Worm (Caenorhabditis elegans) whole organism, young adult: ENCODE measurements around the gene Y59A8B.8.

Experiments
- B0336.3 ChIP-seq: fragments of 200-800 bp; sonication (Bioruptor generic); IDR thresholded peaks from 2 replicates; pipeline ENCODE4 v1.3.6; 2022; ENCODE audit warnings: missing genetic modification characterization, missing compliant biosample characterization
- D2030.7 ChIP-seq: fragments of 200-800 bp; sonication (Bioruptor generic); IDR thresholded peaks from 2 replicates; pipeline ENCODE4 v1.3.6; 2022; ENCODE audit warnings: missing genetic modification reagents, missing genetic modification characterization, missing compliant biosample characterization
- F22D6.2 ChIP-seq: sonication (generic microtip); optimal IDR thresholded peaks from 2 replicates; lab custom pipeline; 2016; ENCODE audit warnings: mild to moderate bottlenecking, missing genetic modification characterization, missing compliant biosample characterization
- F33H1.4 ChIP-seq: fragments of 200-800 bp; sonication (Bioruptor generic); IDR thresholded peaks from 2 replicates; pipeline ENCODE4 v1.3.6; 2022; ENCODE audit warnings: missing genetic modification reagents, missing genetic modification characterization, missing compliant biosample characterization
- K12H6.12 ChIP-seq: fragments of 200-800 bp; sonication (Bioruptor generic); optimal IDR thresholded peaks from 2 replicates; lab custom pipeline; 2018; ENCODE audit warnings: mild to moderate bottlenecking, missing genetic modification characterization, missing compliant biosample characterization
- T07F8.4 ChIP-seq: sonication (generic microtip); optimal IDR thresholded peaks from 2 replicates; lab custom pipeline; 2016; ENCODE audit warnings: mild to moderate bottlenecking, missing genetic modification characterization, moderate library complexity, missing compliant biosample characterization
- Y53F4B.3 ChIP-seq: fragments of 200-800 bp; sonication (Bioruptor generic); IDR thresholded peaks from 2 replicates; pipeline ENCODE4 v1.3.6; 2022; ENCODE audit warnings: missing genetic modification reagents, missing genetic modification characterization, missing compliant biosample characterization
- Y67H2A.10 ChIP-seq: fragments of 200-800 bp; sonication (Bioruptor generic); conservative IDR thresholded peaks from 2 replicates; pipeline ENCODE4 v1.3.6; 2022; ENCODE audit warnings: missing genetic modification reagents, missing genetic modification characterization, missing compliant biosample characterization
- Y79H2A.3 ChIP-seq: fragments of 200-800 bp; sonication (Bioruptor generic); conservative IDR thresholded peaks from 2 replicates; pipeline ENCODE4 v1.3.6; 2022; ENCODE audit warnings: missing genetic modification reagents, missing genetic modification characterization, missing compliant biosample characterization
- ZK185.1 ChIP-seq: sonication (generic microtip); optimal IDR thresholded peaks from 2 replicates; lab custom pipeline; 2016; ENCODE audit warnings: mild to moderate bottlenecking, missing genetic modification characterization, missing compliant biosample characterization; ENCODE audit not compliant: poor library complexity, severe bottlenecking
- atf-7 ChIP-seq: sonication (generic microtip); optimal IDR thresholded peaks from 2 replicates; lab custom pipeline; 2017; ENCODE audit warnings: mild to moderate bottlenecking, missing genetic modification characterization, missing compliant biosample characterization
- athp-1 ChIP-seq: sonication (generic microtip); optimal IDR thresholded peaks from 2 replicates; lab custom pipeline; 2017; ENCODE audit warnings: mild to moderate bottlenecking, missing genetic modification characterization, missing compliant biosample characterization
- attf-6 ChIP-seq: fragments of 200-800 bp; sonication (Bioruptor generic); IDR thresholded peaks from 2 replicates; pipeline ENCODE4 v1.3.6; 2022; ENCODE audit warnings: missing genetic modification reagents, missing genetic modification characterization, missing compliant biosample characterization
- bed-1 ChIP-seq: fragments of 200-800 bp; sonication (Bioruptor generic); IDR thresholded peaks from 2 replicates; pipeline ENCODE4 v1.3.6; 2022; ENCODE audit warnings: missing genetic modification reagents, missing genetic modification characterization, missing compliant biosample characterization
- cebp-2 ChIP-seq: fragments of 200-800 bp; sonication (Bioruptor generic); IDR thresholded peaks from 2 replicates; pipeline ENCODE4 v1.3.6; 2022; ENCODE audit warnings: missing genetic modification characterization, missing compliant biosample characterization
- ceh-27 ChIP-seq: fragments of 200-800 bp; sonication (Bioruptor generic); optimal IDR thresholded peaks from 2 replicates; lab custom pipeline; 2018; ENCODE audit warnings: mild to moderate bottlenecking, missing genetic modification characterization, moderate library complexity, missing compliant biosample characterization
- chd-7 ChIP-seq: sonication (generic microtip); optimal IDR thresholded peaks from 2 replicates; lab custom pipeline; 2016; ENCODE audit warnings: mild to moderate bottlenecking, missing genetic modification characterization, moderate library complexity, missing compliant biosample characterization
- dpl-1 ChIP-seq: fragments of 150-350 bp; optimal IDR thresholded peaks from 2 replicates; lab custom pipeline; 2014; ENCODE audit warnings: missing biosample characterization, missing genetic modification reagents, missing genetic modification characterization
- efl-1 ChIP-seq: fragments of 150-350 bp; optimal IDR thresholded peaks from 2 replicates; lab custom pipeline; 2014; ENCODE audit warnings: missing biosample characterization, missing genetic modification reagents, missing genetic modification characterization
- hsf-1 ChIP-seq: fragments of 200-800 bp; sonication (Bioruptor generic); IDR thresholded peaks from 2 replicates; pipeline ENCODE4 v1.3.6; 2022; ENCODE audit warnings: missing genetic modification reagents, missing genetic modification characterization, missing compliant biosample characterization
- lin-35 ChIP-seq, 3 experiments: fragments of 150-350 bp in 2 of 3; sonication (generic microtip) in 1 of 3; optimal IDR thresholded peaks; 2 replicates each; lab custom pipeline; 2014 to 2018; ENCODE audit warnings: missing biosample characterization in 3 of 3, missing genetic modification characterization in 3 of 3, missing genetic modification reagents in 3 of 3
- lin-40 ChIP-seq: sonication (generic microtip); optimal IDR thresholded peaks from 2 replicates; lab custom pipeline; 2016; ENCODE audit warnings: missing genetic modification characterization, mild to moderate bottlenecking, missing compliant biosample characterization, missing genotype, missing genetic modification reagents
- lin-54 ChIP-seq: fragments of 200-800 bp; sonication (Bioruptor generic); optimal IDR thresholded peaks from 2 replicates; lab custom pipeline; 2018; ENCODE audit warnings: mild to moderate bottlenecking, missing genetic modification characterization, missing compliant biosample characterization
- mcd-1 ChIP-seq: fragments of 200-800 bp; sonication (Bioruptor generic); IDR thresholded peaks from 2 replicates; pipeline ENCODE4 v1.3.6; 2022; ENCODE audit warnings: missing genetic modification reagents, missing genetic modification characterization, missing compliant biosample characterization
- nhr-80 ChIP-seq: sonication (generic microtip); optimal IDR thresholded peaks from 2 replicates; lab custom pipeline; 2016; ENCODE audit warnings: missing genetic modification characterization, missing compliant biosample characterization
- pha-4 ChIP-seq: fragments of 150-350 bp; sonication (generic microtip); optimal IDR thresholded peaks from 2 replicates; lab custom pipeline; 2014; ENCODE audit warnings: missing biosample characterization, missing genetic modification reagents, missing genetic modification characterization
- sea-2 ChIP-seq: fragments of 200-800 bp; sonication (Bioruptor generic); IDR thresholded peaks from 2 replicates; pipeline ENCODE4 v1.3.6; 2022; ENCODE audit warnings: missing genetic modification characterization, missing compliant biosample characterization
- snpc-1.3 ChIP-seq: sonication (generic microtip); optimal IDR thresholded peaks from 2 replicates; lab custom pipeline; 2017; ENCODE audit warnings: missing genetic modification characterization, mild to moderate bottlenecking, missing compliant biosample characterization, antibody characterized with exemption, moderate library complexity, missing genotype, missing genetic modification reagents; ENCODE audit not compliant: insufficient read depth
- snpc-3.4 ChIP-seq: sonication (generic microtip); optimal IDR thresholded peaks from 2 replicates; lab custom pipeline; 2017; ENCODE audit warnings: missing genetic modification characterization, mild to moderate bottlenecking, missing compliant biosample characterization, antibody characterized with exemption, moderate library complexity, missing genotype, missing genetic modification reagents
- tlf-1 ChIP-seq: fragments of 200-800 bp; sonication (Bioruptor generic); optimal IDR thresholded peaks from 2 replicates; lab custom pipeline; 2018; ENCODE audit warnings: mild to moderate bottlenecking, missing genetic modification characterization, missing compliant biosample characterization
- xnd-1 ChIP-seq: sonication (generic microtip); optimal IDR thresholded peaks from 2 replicates; lab custom pipeline; 2016; ENCODE audit warnings: missing genotype, missing genetic modification reagents, missing genetic modification characterization, missing compliant biosample characterization
- ztf-18 ChIP-seq: sonication (generic microtip); optimal IDR thresholded peaks from 2 replicates; lab custom pipeline; 2016; ENCODE audit warnings: missing genotype, mild to moderate bottlenecking, missing genetic modification characterization, missing compliant biosample characterization
- ztf-28 ChIP-seq: fragments of 200-800 bp; sonication (Bioruptor generic); IDR thresholded peaks from 2 replicates; pipeline ENCODE4 v1.3.6; 2022; ENCODE audit warnings: missing genetic modification reagents, missing genetic modification characterization, missing compliant biosample characterization

Y59A8B.8 gene

DNA sequence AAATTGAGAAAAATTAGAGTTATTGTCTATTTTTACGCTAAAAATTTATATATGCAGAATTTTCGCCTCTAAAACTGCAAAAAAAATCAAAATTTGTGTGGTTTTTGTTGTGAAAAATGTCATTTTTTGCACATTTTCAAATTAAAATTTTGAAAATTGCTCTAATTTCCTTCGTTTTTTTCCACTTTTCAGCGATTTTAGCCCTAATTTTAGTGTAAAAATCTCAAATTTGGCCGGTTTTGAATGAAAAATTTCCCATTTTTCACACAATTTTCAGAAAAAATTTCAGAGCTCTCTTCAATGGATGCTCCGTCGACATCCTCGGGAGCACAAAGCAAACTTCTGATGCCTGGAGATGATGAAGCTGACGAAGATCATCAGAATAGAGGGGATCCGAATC lies 32.3 kb upstream of the Y59A8B.8 start, which contains the start of gene par-4 (continued):
- no peak for TF ChIP-seq snpc-3.4 (tag; lab: Kevin White, UChicago)
- no peak for TF ChIP-seq hsf-1 (GFP tag; lab: Robert Waterston, UW)

DNA sequence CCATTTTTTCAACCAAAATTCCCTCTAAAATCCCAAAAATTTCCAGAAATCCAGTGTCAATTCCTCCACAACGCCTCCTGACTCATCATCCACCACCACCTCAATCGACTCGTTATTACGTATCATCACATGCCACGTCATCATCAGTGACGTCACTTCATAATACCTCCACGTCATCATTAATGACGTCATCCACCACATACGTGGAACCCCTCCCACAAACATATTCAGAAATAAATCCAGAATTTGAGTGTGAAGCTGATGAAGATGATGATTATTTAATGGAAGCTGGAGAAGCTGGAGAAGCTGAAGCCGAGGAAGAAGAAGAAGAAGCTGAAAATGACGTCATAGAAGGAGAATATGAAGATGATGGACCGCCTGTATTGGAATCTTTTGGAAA lies 27.8 kb upstream of the Y59A8B.8 start:
- TF ChIP-seq ZK185.1 (tag; lab: Kevin White, UChicago) (no peak), ztf-18 (tag; lab: Kevin White, UChicago) (no peak), B0336.3 (GFP tag; lab: Robert Waterston, UW) (no peak), Y67H2A.10 (no peak), atf-7 (tag; lab: Kevin White, UChicago) (no peak), pha-4 (tag; lab: Kevin White, UChicago) (no peak)

DNA sequence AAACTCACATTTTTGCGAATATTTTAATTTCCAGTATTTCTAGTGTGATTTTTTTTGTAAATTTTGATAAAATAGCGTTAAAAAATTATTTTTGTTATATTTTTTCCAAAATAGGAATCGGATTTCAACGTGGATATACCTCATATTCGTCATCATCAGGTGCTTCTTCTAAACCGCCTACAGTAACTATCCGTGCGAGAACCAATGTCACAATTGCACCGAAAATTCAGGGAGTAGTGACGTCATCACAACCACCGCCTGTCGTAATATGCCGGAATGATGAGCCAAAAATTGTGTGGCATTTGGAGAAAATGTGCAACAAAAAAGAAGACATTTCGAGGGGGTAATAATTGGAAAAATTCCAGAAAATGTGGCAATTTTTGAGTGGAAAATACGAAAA lies 25.1 kb upstream of the Y59A8B.8 start:
- no peak for TF ChIP-seq snpc-1.3 (tag; lab: Kevin White, UChicago)
- TF ChIP-seq ceh-27 (GFP tag; lab: Kevin White, UChicago), result no peak
- TF ChIP-seq attf-6 (GFP tag; lab: Robert Waterston, UW), result no peak
- no peak for TF ChIP-seq xnd-1 (tag; lab: Kevin White, UChicago)
- TF ChIP-seq tlf-1, result no peak
- no peak for TF ChIP-seq chd-7 (tag; lab: Kevin White, UChicago)
- no peak for TF ChIP-seq F33H1.4 (GFP tag; lab: Robert Waterston, UW)
- TF ChIP-seq ZK185.1 (tag; lab: Kevin White, UChicago), result no peak
- TF ChIP-seq Y53F4B.3, result no peak
- no peak for TF ChIP-seq cebp-2 (GFP tag; lab: Robert Waterston, UW)
- no peak for TF ChIP-seq nhr-80 (tag; lab: Kevin White, UChicago)
- no peak for TF ChIP-seq sea-2 (GFP tag; lab: Robert Waterston, UW)
- no peak for TF ChIP-seq athp-1
- TF ChIP-seq K12H6.12 (tag; lab: Kevin White, UChicago), result no peak
- no peak for TF ChIP-seq T07F8.4 (tag; lab: Kevin White, UChicago)
- no peak for TF ChIP-seq pha-4 (tag; lab: Kevin White, UChicago)
- no peak for TF ChIP-seq Y79H2A.3 (GFP tag; lab: Robert Waterston, UW)
- TF ChIP-seq, all 124 proteins: peak for 0

DNA sequence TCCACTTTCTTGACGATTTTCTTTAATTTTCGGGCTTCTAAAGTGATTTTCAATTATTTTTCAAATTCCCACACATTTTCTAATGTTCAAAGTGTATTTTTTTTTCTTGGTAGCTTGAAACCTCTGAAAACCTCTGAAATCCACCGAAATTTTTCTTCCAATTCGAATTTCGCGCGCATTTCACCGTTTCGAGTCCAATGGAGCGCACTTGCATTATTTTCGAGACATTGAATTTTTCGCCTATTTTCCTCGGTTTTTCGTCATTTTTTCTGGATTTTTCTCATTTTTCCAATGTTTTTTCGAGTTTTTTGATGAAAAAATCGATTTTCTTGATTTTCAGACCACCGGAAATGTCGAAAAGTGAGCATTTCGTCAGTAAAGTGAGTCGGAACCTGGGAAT lies 20.7 kb upstream of the Y59A8B.8 start, which contains the start of gene slr-2:
TSS of gene slr-2 (plus strand) at position 341 of the 400 bp plus-strand sequence.
- TF ChIP-seq F22D6.2 (tag; lab: Kevin White, UChicago) (no peak), bed-1 (GFP tag; lab: Robert Waterston, UW) (no peak), D2030.7 (GFP tag; lab: Robert Waterston, UW) (no peak), efl-1 (peak; percentile 84), lin-40 (tag; lab: Kevin White, UChicago) (peak; percentile 13), dpl-1 (GFP tag; lab: Kevin White, UChicago) (peak; percentile 69), chd-7 (tag; lab: Kevin White, UChicago) (no peak), lin-54 (GFP tag; lab: Kevin White, UChicago) (peak; percentile 91), xnd-1 (tag; lab: Kevin White, UChicago) (no peak), lin-35 (GFP tag; optimal IDR thresholded peaks at IDR 0.05; lab: Kevin White, UChicago) (peak in 2 of 3 experiments; percentile 33 to 88), mcd-1 (peak; percentile 96), ztf-28 (no peak)
